Fruit fly (Drosophila melanogaster): ENCODE results near the gene sstn.

dm6 chr3L:15123736-15124135 is 29.2 kb upstream of the sstn start:
- TF ChIP-seq CG8478 (optimal IDR thresholded peaks at IDR 0.05) (no peak), psq (optimal IDR thresholded peaks at IDR 0.05) (no peak)

Measured in whole organism.